Fruit fly (Drosophila melanogaster) whole organism: ENCODE data around the gene CG42729.

Experiments used
- CG8478 ChIP-seq: fragments of >200 bp; optimal IDR thresholded peaks from 2 replicates; lab custom pipeline; 2018; ENCODE audit warnings: inconsistent platforms
- Dll ChIP-seq: fragments of >200 bp; optimal IDR thresholded peaks from 2 replicates; lab custom pipeline; 2017
- EcR ChIP-seq, 2 experiments: fragments of >200 bp; optimal IDR thresholded peaks; 2 replicates each; lab custom pipeline; 2017; ENCODE audit warnings: missing biosample characterization in 2 of 2, missing genetic modification characterization in 2 of 2, missing genetic modification reagents in 2 of 2
- pan ChIP-seq: fragments of >200 bp; optimal IDR thresholded peaks from 2 replicates; lab custom pipeline; 2017
- psq ChIP-seq: fragments of >200 bp; optimal IDR thresholded peaks from 2 replicates; lab custom pipeline; 2017
- usp ChIP-seq: fragments of >200 bp; optimal IDR thresholded peaks from 2 replicates; lab custom pipeline; 2017; ENCODE audit warnings: missing biosample characterization, missing genetic modification characterization, mixed read lengths

- no peak for TF ChIP-seq psq
- no peak for TF ChIP-seq pan (lab: Kevin White, UChicago)
- TF ChIP-seq CG8478 (lab: Kevin White, UChicago) = no peak
- peak in 1 of 2 experiments; percentile 19 for TF ChIP-seq EcR (GFP tag; optimal IDR thresholded peaks at IDR 0.05; lab: Kevin White, UChicago)
- TF ChIP-seq Dll (lab: Kevin White, UChicago) = no peak
- no peak for TF ChIP-seq usp (GFP tag; lab: Kevin White, UChicago)
These were observed 10.7 kb upstream of the CG42729 start for dm6 chr3L:15537916-15538581.
